Fruit fly (Drosophila melanogaster) whole organism, embryonic: ENCODE data around the gene Mekk1.

Source experiments
- Aef1 ChIP-seq: fragments of 200-800 bp; sonication (Bioruptor generic); IDR thresholded peaks from 3 replicates; pipeline ENCODE4 v1.3.6; 2022; ENCODE audit warnings: missing biosample characterization, missing genetic modification characterization
- Atf-2 ChIP-seq: fragments of 200-800 bp; sonication (Bioruptor generic); optimal IDR thresholded peaks from 2 replicates; lab custom pipeline; 2016; ENCODE audit warnings: missing biosample characterization, missing genetic modification characterization
- C15 ChIP-seq: fragments of 200-800 bp; sonication (Bioruptor generic); IDR thresholded peaks from 3 replicates; pipeline ENCODE4 v1.3.6; 2022; ENCODE audit warnings: missing biosample characterization, missing genetic modification characterization
- CG10979 ChIP-seq: fragments of 200-800 bp; sonication (Bioruptor generic); optimal IDR thresholded peaks from 2 replicates; lab custom pipeline; 2018; ENCODE audit warnings: missing biosample characterization, mild to moderate bottlenecking, missing genetic modification characterization, moderate library complexity
- CG11695 ChIP-seq: fragments of 200-800 bp; sonication (Bioruptor generic); IDR thresholded peaks from 3 replicates; pipeline ENCODE4 v1.3.6; 2022; ENCODE audit warnings: missing biosample characterization, missing genetic modification characterization
- CG13296 ChIP-seq: fragments of 200-800 bp; sonication (Bioruptor generic); optimal IDR thresholded peaks from 3 replicates; lab custom pipeline; 2018; ENCODE audit warnings: missing biosample characterization, mild to moderate bottlenecking, missing genetic modification characterization
- CG13624 ChIP-seq: fragments of 200-800 bp; sonication (Bioruptor generic); optimal IDR thresholded peaks from 2 replicates; lab custom pipeline; 2016; ENCODE audit warnings: missing biosample characterization, missing genetic modification characterization
- CG14050 ChIP-seq: fragments of 200-800 bp; sonication (Bioruptor generic); IDR thresholded peaks from 3 replicates; pipeline ENCODE4 v1.3.6; 2022; ENCODE audit warnings: missing biosample characterization, missing genetic modification characterization
- CG15514 ChIP-seq: fragments of 200-800 bp; sonication (Bioruptor generic); optimal IDR thresholded peaks from 3 replicates; lab custom pipeline; 2017; ENCODE audit warnings: missing biosample characterization, missing genetic modification characterization, mild to moderate bottlenecking, moderate library complexity, missing genetic modification reagents
- CG17361 ChIP-seq: fragments of 200-800 bp; sonication (Bioruptor generic); IDR thresholded peaks from 3 replicates; pipeline ENCODE4 v1.3.6; 2022; ENCODE audit warnings: missing biosample characterization, missing genetic modification characterization
- CG17568 ChIP-seq: fragments of 200-800 bp; sonication (Bioruptor generic); optimal IDR thresholded peaks from 2 replicates; lab custom pipeline; 2018; ENCODE audit warnings: missing biosample characterization, mild to moderate bottlenecking, missing genetic modification characterization, moderate library complexity
- CG17829 ChIP-seq: fragments of 200-800 bp; optimal IDR thresholded peaks from 2 replicates; lab custom pipeline; 2019; ENCODE audit warnings: missing biosample characterization, mild to moderate bottlenecking, missing genetic modification characterization, moderate library complexity
- CG17912 ChIP-seq: fragments of 200-800 bp; sonication (Bioruptor generic); optimal IDR thresholded peaks from 2 replicates; lab custom pipeline; 2018; ENCODE audit warnings: missing biosample characterization, mild to moderate bottlenecking, missing genetic modification characterization
- CG1792 ChIP-seq: fragments of 200-800 bp; sonication (Bioruptor generic); optimal IDR thresholded peaks from 2 replicates; lab custom pipeline; 2016; ENCODE audit warnings: missing biosample characterization, missing genetic modification characterization
- CG18011 ChIP-seq: fragments of 200-800 bp; sonication (Bioruptor generic); optimal IDR thresholded peaks from 2 replicates; lab custom pipeline; 2017; ENCODE audit warnings: missing biosample characterization, missing genetic modification characterization, mild to moderate bottlenecking, moderate library complexity, missing genotype
- CG18476 ChIP-seq: fragments of 200-800 bp; sonication (Bioruptor generic); optimal IDR thresholded peaks from 2 replicates; lab custom pipeline; 2016; ENCODE audit warnings: missing biosample characterization, mild to moderate bottlenecking, missing genetic modification characterization
- CG30020 ChIP-seq: fragments of 200-800 bp; optimal IDR thresholded peaks from 2 replicates; lab custom pipeline; 2019; ENCODE audit warnings: missing biosample characterization, mild to moderate bottlenecking, missing genetic modification characterization, moderate library complexity
- CG3847 ChIP-seq: fragments of 200-800 bp; sonication (Bioruptor generic); IDR thresholded peaks from 2 replicates; pipeline ENCODE4 v1.3.6; 2022; ENCODE audit warnings: missing biosample characterization, missing genetic modification characterization
- CG4730 ChIP-seq: fragments of 200-800 bp; sonication (Bioruptor generic); IDR thresholded peaks from 2 replicates; pipeline ENCODE4 v1.3.6; 2022; ENCODE audit warnings: missing biosample characterization, missing genetic modification characterization
- CG8359 ChIP-seq: fragments of 200-800 bp; sonication (Bioruptor generic); optimal IDR thresholded peaks from 2 replicates; lab custom pipeline; 2017; ENCODE audit warnings: missing biosample characterization, mild to moderate bottlenecking, missing genetic modification characterization, borderline replicate concordance
- CG9727 ChIP-seq: fragments of 200-800 bp; sonication (Bioruptor generic); optimal IDR thresholded peaks from 3 replicates; lab custom pipeline; 2017; ENCODE audit warnings: missing biosample characterization, mild to moderate bottlenecking, missing genetic modification characterization
- Dll ChIP-seq: fragments of 200-800 bp; sonication (Bioruptor generic); IDR thresholded peaks from 4 replicates; pipeline ENCODE4 v1.3.6; 2022; ENCODE audit warnings: missing biosample characterization, missing genetic modification characterization; ENCODE audit not compliant: partially characterized antibody
- E2f2 ChIP-seq: fragments of 200-800 bp; sonication (Bioruptor generic); IDR thresholded peaks from 2 replicates; pipeline ENCODE4 v1.3.6; 2022; ENCODE audit warnings: missing biosample characterization, missing genetic modification characterization
- Ets97D ChIP-seq: fragments of 200-800 bp; sonication (Bioruptor generic); optimal IDR thresholded peaks from 3 replicates; lab custom pipeline; 2016; ENCODE audit warnings: missing biosample characterization, missing genetic modification characterization
- Fer1 ChIP-seq: fragments of 200-800 bp; sonication (Bioruptor generic); optimal IDR thresholded peaks from 2 replicates; lab custom pipeline; 2017; ENCODE audit warnings: missing biosample characterization, mild to moderate bottlenecking, missing genetic modification characterization
- Fer3 ChIP-seq: fragments of 200-800 bp; sonication (Bioruptor generic); optimal IDR thresholded peaks from 2 replicates; lab custom pipeline; 2018; ENCODE audit warnings: missing biosample characterization, mild to moderate bottlenecking, missing genetic modification characterization, moderate library complexity
- HLH3B ChIP-seq: fragments of 200-800 bp; sonication (Bioruptor generic); IDR thresholded peaks from 2 replicates; pipeline ENCODE4 v1.3.6; 2022; ENCODE audit warnings: missing biosample characterization, missing genetic modification characterization
- Hr3 ChIP-seq: fragments of 200-800 bp; sonication (Bioruptor generic); optimal IDR thresholded peaks from 3 replicates; lab custom pipeline; 2016; ENCODE audit warnings: missing biosample characterization, missing genetic modification characterization
- MTF-1 ChIP-seq: fragments of 200-800 bp; sonication (Bioruptor generic); optimal IDR thresholded peaks from 2 replicates; lab custom pipeline; 2018; ENCODE audit warnings: missing biosample characterization, mild to moderate bottlenecking, missing genetic modification characterization, borderline replicate concordance
- NC2β ChIP-seq: fragments of 200-800 bp; sonication (Bioruptor generic); optimal IDR thresholded peaks from 2 replicates; lab custom pipeline; 2016; ENCODE audit warnings: missing biosample characterization, missing genetic modification characterization
- Spps ChIP-seq: fragments of 200-800 bp; sonication (Bioruptor generic); optimal IDR thresholded peaks from 2 replicates; lab custom pipeline; 2018; ENCODE audit warnings: missing biosample characterization, mild to moderate bottlenecking, missing genetic modification characterization
- Sry-β ChIP-seq: fragments of 200-800 bp; sonication (Bioruptor generic); optimal IDR thresholded peaks from 2 replicates; lab custom pipeline; 2018; ENCODE audit warnings: missing biosample characterization, mild to moderate bottlenecking, missing genetic modification characterization, moderate library complexity
- Stat92E ChIP-seq, 3 experiments: fragments of >200 bp in 2 of 3; fragments of 200-800 bp in 1 of 3; sonication (Bioruptor generic) in 1 of 3; optimal IDR thresholded peaks; 2 replicates each; lab custom pipeline; 2017 to 2019; ENCODE audit warnings: missing biosample characterization in 3 of 3, missing genetic modification characterization in 3 of 3, mild to moderate bottlenecking in 1 of 3, moderate library complexity in 1 of 3
- Tbp ChIP-seq: fragments of >200 bp; optimal IDR thresholded peaks from 2 replicates; lab custom pipeline; 2018; ENCODE audit warnings: missing biosample characterization, missing genetic modification characterization
- bowl ChIP-seq: fragments of 200-800 bp; sonication (Bioruptor generic); IDR thresholded peaks from 2 replicates; pipeline ENCODE4 v1.3.6; 2022; ENCODE audit warnings: missing biosample characterization, missing genetic modification characterization
- crc ChIP-seq: fragments of 200-800 bp; sonication (Bioruptor generic); optimal IDR thresholded peaks from 2 replicates; lab custom pipeline; 2016; ENCODE audit warnings: missing biosample characterization, missing genetic modification characterization
- dmrt99B ChIP-seq: fragments of 200-800 bp; sonication (Bioruptor generic); optimal IDR thresholded peaks from 2 replicates; lab custom pipeline; 2018; ENCODE audit warnings: missing biosample characterization, mild to moderate bottlenecking, missing genetic modification characterization, moderate library complexity
- esg ChIP-seq: fragments of 200-800 bp; sonication (Bioruptor generic); conservative IDR thresholded peaks from 2 replicates; pipeline ENCODE4 v1.3.6; 2022; ENCODE audit warnings: missing biosample characterization, missing genetic modification characterization
- fd3F ChIP-seq: fragments of 200-800 bp; sonication (Bioruptor generic); optimal IDR thresholded peaks from 2 replicates; lab custom pipeline; 2018; ENCODE audit warnings: missing biosample characterization, mild to moderate bottlenecking, missing genetic modification characterization, moderate library complexity
- gce ChIP-seq: fragments of 200-800 bp; sonication (Bioruptor generic); IDR thresholded peaks from 3 replicates; pipeline ENCODE4 v1.3.6; 2022; ENCODE audit warnings: missing biosample characterization, missing genetic modification characterization
- grau ChIP-seq: fragments of 200-800 bp; optimal IDR thresholded peaks from 3 replicates; lab custom pipeline; 2019; ENCODE audit warnings: missing biosample characterization, mild to moderate bottlenecking, missing genetic modification characterization, moderate library complexity
- hth ChIP-seq: fragments of >200 bp; optimal IDR thresholded peaks from 2 replicates; lab custom pipeline; 2017; ENCODE audit warnings: inconsistent platforms
- insv ChIP-seq, 2 experiments: fragments of 200-800 bp; sonication (Bioruptor generic); optimal IDR thresholded peaks; 3 replicates each; lab custom pipeline; 2016 to 2018; ENCODE audit warnings: missing biosample characterization in 2 of 2, missing genetic modification characterization in 2 of 2
- maf-S ChIP-seq: fragments of 200-800 bp; sonication (Bioruptor generic); optimal IDR thresholded peaks from 2 replicates; lab custom pipeline; 2016; ENCODE audit warnings: missing biosample characterization, missing genetic modification characterization
- nerfin-1 ChIP-seq: fragments of 200-800 bp; sonication (Bioruptor generic); optimal IDR thresholded peaks from 3 replicates; lab custom pipeline; 2019; ENCODE audit warnings: missing biosample characterization, mild to moderate bottlenecking, missing genetic modification characterization, moderate library complexity
- nmo ChIP-seq: fragments of 200-800 bp; sonication (Bioruptor generic); optimal IDR thresholded peaks from 2 replicates; lab custom pipeline; 2018; ENCODE audit warnings: missing biosample characterization, mild to moderate bottlenecking, missing genetic modification characterization, moderate library complexity
- otp ChIP-seq: fragments of 200-800 bp; sonication (Bioruptor generic); IDR thresholded peaks from 3 replicates; pipeline ENCODE4, ENCODE4 v1.3.6; 2022; ENCODE audit warnings: missing biosample characterization, missing genetic modification characterization
- pros ChIP-seq: fragments of 200-800 bp; sonication (Bioruptor generic); optimal IDR thresholded peaks from 3 replicates; lab custom pipeline; 2019; ENCODE audit warnings: missing biosample characterization, mild to moderate bottlenecking, missing genetic modification characterization, moderate library complexity
- scrt ChIP-seq: fragments of 200-800 bp; sonication (Bioruptor generic); optimal IDR thresholded peaks from 2 replicates; lab custom pipeline; 2018; ENCODE audit warnings: missing biosample characterization, mild to moderate bottlenecking, missing genetic modification characterization, moderate library complexity
- tx ChIP-seq: fragments of 200-800 bp; sonication (Bioruptor generic); optimal IDR thresholded peaks from 2 replicates; lab custom pipeline; 2016; ENCODE audit warnings: missing biosample characterization, missing genetic modification characterization

The Mekk1 gene

dm6 chr3R:18743270-18743922 lies at the start of gene Mekk1 (continued):
- TF ChIP-seq insv (GFP tag; optimal IDR thresholded peaks at IDR 0.05; lab: Kevin White, UChicago) (no peak), gce (GFP tag; lab: Robert Waterston, UW) (no peak), Atf-2 (GFP tag; lab: Kevin White, UChicago) (no peak), CG18476 (GFP tag; lab: Kevin White, UChicago) (peak; percentile 35), crc (GFP tag; lab: Kevin White, UChicago) (no peak), tx (GFP tag; lab: Kevin White, UChicago) (peak; percentile 38), Dll (peak; percentile 77), Sry-β (peak; percentile 87), dmrt99B (peak; percentile 30), maf-S (GFP tag; lab: Kevin White, UChicago) (peak; percentile 20), CG15514 (peak; percentile 74), HLH3B (no peak), CG17912 (GFP tag; lab: Kevin White, UChicago) (no peak), CG13296 (peak; percentile 17), grau (tag; lab: Kevin White, UChicago) (peak; percentile 60), Fer1 (peak; percentile 73), hth (lab: Kevin White, UChicago) (no peak), scrt (peak; percentile 72), CG1792 (GFP tag; lab: Kevin White, UChicago) (peak; percentile 35), CG9727 (GFP tag; lab: Kevin White, UChicago) (peak; percentile 21), Hr3 (GFP tag; lab: Kevin White, UChicago) (peak; percentile 12), fd3F (GFP tag; lab: Kevin White, UChicago) (no peak), MTF-1 (GFP tag; lab: Kevin White, UChicago) (no peak), C15 (GFP tag; lab: Robert Waterston, UW) (no peak), CG18011 (GFP tag; lab: Kevin White, UChicago) (peak; percentile 4), Tbp (GFP tag; lab: Kevin White, UChicago) (no peak), CG4730 (no peak), Stat92E (GFP tag; optimal IDR thresholded peaks at IDR 0.05; lab: Kevin White, UChicago) (peak in 1 of 3 experiments; percentile 52), CG17568 (no peak), nerfin-1 (tag; lab: Kevin White, UChicago) (no peak), CG10979 (tag; lab: Kevin White, UChicago) (peak; percentile 2), CG14050 (GFP tag; lab: Robert Waterston, UW) (0 out of 3 replicates have a peak, but pooled peaks have one; percentile 26), NC2β (GFP tag; lab: Kevin White, UChicago) (no peak), CG30020 (tag; lab: Kevin White, UChicago) (no peak), CG17829 (peak; percentile 3), esg (GFP tag; lab: Robert Waterston, UW) (no peak), pros (GFP tag; lab: Kevin White, UChicago) (peak; percentile 27), CG8359 (no peak), bowl (GFP tag; lab: Robert Waterston, UW) (no peak), CG13624 (GFP tag; lab: Kevin White, UChicago) (peak; percentile 59), CG3847 (no peak), Fer3 (tag; lab: Kevin White, UChicago) (peak; percentile 44), E2f2 (GFP tag; lab: Robert Waterston, UW) (peak; percentile 94), Ets97D (GFP tag; lab: Kevin White, UChicago) (peak; percentile 62), CG17361 (GFP tag; lab: Robert Waterston, UW) (peak; percentile 58), nmo (peak; percentile 47), Aef1 (GFP tag; lab: Robert Waterston, UW) (peak; percentile 31; the same call in 1 of the 3 replicates), Spps (tag; lab: Kevin White, UChicago) (no peak), otp (GFP tag; lab: Robert Waterston, UW) (0 out of 3 replicates have a peak, but pooled peaks have one; percentile 25), CG11695 (no peak)
